Worm (Caenorhabditis elegans) whole organism, L1 larva: Measurements from ENCODE around the gene F59A7.7.

ENCODE experiments used
- C16A3.4 ChIP-seq: fragments of 150-350 bp; optimal IDR thresholded peaks from 2 replicates; lab custom pipeline; 2014; ENCODE audit warnings: missing biosample characterization, missing genetic modification characterization
- Y116A8C.19 ChIP-seq: sonication (generic microtip); optimal IDR thresholded peaks from 2 replicates; lab custom pipeline; 2016; ENCODE audit warnings: missing compliant biosample characterization, missing genetic modification characterization, borderline replicate concordance
- aly-2 ChIP-seq: fragments of 150-350 bp; optimal IDR thresholded peaks from 2 replicates; lab custom pipeline; 2014; ENCODE audit warnings: missing biosample characterization, missing genetic modification characterization
- ama-1 ChIP-seq: fragments of 150-350 bp; optimal IDR thresholded peaks from 2 replicates; lab custom pipeline; 2014
- fkh-10 ChIP-seq: sonication (generic microtip); optimal IDR thresholded peaks from 2 replicates; lab custom pipeline; 2017; ENCODE audit warnings: missing biosample characterization, missing genetic modification reagents, missing genetic modification characterization
- fkh-4 ChIP-seq: sonication (generic microtip); optimal IDR thresholded peaks from 2 replicates; lab custom pipeline; 2016; ENCODE audit warnings: missing compliant biosample characterization, missing genetic modification characterization, borderline replicate concordance
- jun-1 ChIP-seq: fragments of 150-350 bp; optimal IDR thresholded peaks from 2 replicates; lab custom pipeline; 2014; ENCODE audit warnings: missing biosample characterization, missing genetic modification reagents, missing genetic modification characterization
- lsy-2 ChIP-seq, 2 experiments: fragments of 150-350 bp; optimal IDR thresholded peaks; 2 replicates each; lab custom pipeline; 2014; ENCODE audit warnings: missing biosample characterization in 2 of 2, missing genetic modification characterization in 2 of 2
- nhr-11 ChIP-seq: fragments of 150-350 bp; optimal IDR thresholded peaks from 2 replicates; lab custom pipeline; 2014; ENCODE audit warnings: missing biosample characterization, missing genetic modification characterization
- tbx-2 ChIP-seq: sonication (generic microtip); optimal IDR thresholded peaks from 2 replicates; lab custom pipeline; 2016; ENCODE audit warnings: missing genetic modification characterization, missing compliant biosample characterization
- unc-30 ChIP-seq: sonication (generic microtip); optimal IDR thresholded peaks from 2 replicates; lab custom pipeline; 2017; ENCODE audit warnings: missing biosample characterization, missing genetic modification characterization
- zag-1 ChIP-seq: fragments of 150-350 bp; optimal IDR thresholded peaks from 2 replicates; lab custom pipeline; 2014; ENCODE audit warnings: missing biosample characterization, missing genetic modification characterization

ce11 chrV:2013824-2014223 lies 1.9 kb downstream of the F59A7.7 start, which contains the start of gene F59A7.11:
- no peak for TF ChIP-seq zag-1 (tag; lab: Kevin White, UChicago)
- TF ChIP-seq fkh-10 (GFP tag; lab: Kevin White, UChicago), result no peak
- no peak for TF ChIP-seq nhr-11 (tag; lab: Kevin White, UChicago)
- TF ChIP-seq fkh-4, result no peak
- TF ChIP-seq tbx-2 (tag; lab: Kevin White, UChicago), result no peak
- TF ChIP-seq aly-2 (tag; lab: Kevin White, UChicago), result no peak
- TF ChIP-seq lsy-2 (tag; optimal IDR thresholded peaks at IDR 0.05; lab: Kevin White, UChicago), result no peak
- no peak for TF ChIP-seq C16A3.4
- TF ChIP-seq unc-30 (tag; lab: Kevin White, UChicago), result no peak
- no peak for TF ChIP-seq jun-1 (tag; lab: Kevin White, UChicago)
- no peak for TF ChIP-seq ama-1 (lab: Kevin White, UChicago)
- TF ChIP-seq Y116A8C.19 (tag; lab: Kevin White, UChicago), result no peak
